Fruit fly (Drosophila melanogaster) whole organism, embryonic: ENCODE data around the gene Gr93d.

Experiments
- C15 ChIP-seq: fragments of 200-800 bp; sonication (Bioruptor generic); IDR thresholded peaks from 3 replicates; pipeline ENCODE4 v1.3.6; 2022; ENCODE audit warnings: missing biosample characterization, missing genetic modification characterization
- CG10209 ChIP-seq: fragments of 200-800 bp; sonication (Bioruptor generic); optimal IDR thresholded peaks from 3 replicates; lab custom pipeline; 2017; ENCODE audit warnings: missing biosample characterization, mild to moderate bottlenecking, missing genetic modification characterization, missing genetic modification reagents
- CG11085 ChIP-seq: fragments of 200-800 bp; sonication (Bioruptor generic); IDR thresholded peaks from 2 replicates; pipeline ENCODE4 v1.3.6; 2022; ENCODE audit warnings: missing biosample characterization, missing genetic modification characterization
- CG11093 ChIP-seq: fragments of 200-800 bp; sonication (Bioruptor generic); IDR thresholded peaks from 3 replicates; pipeline ENCODE4 v1.3.6; 2022; ENCODE audit warnings: missing biosample characterization, missing genetic modification characterization
- CG11247 ChIP-seq: fragments of 200-800 bp; sonication (Bioruptor generic); IDR thresholded peaks from 2 replicates; pipeline ENCODE4 v1.3.6; 2022; ENCODE audit warnings: missing biosample characterization, missing genetic modification characterization
- CG11560 ChIP-seq: fragments of 200-800 bp; sonication (Bioruptor generic); IDR thresholded peaks from 3 replicates; pipeline ENCODE4 v1.3.6; 2022; ENCODE audit warnings: missing biosample characterization, missing genetic modification characterization
- CG11723 ChIP-seq: fragments of 200-800 bp; sonication (Bioruptor generic); optimal IDR thresholded peaks from 2 replicates; lab custom pipeline; 2017; ENCODE audit warnings: missing biosample characterization, mild to moderate bottlenecking, missing genetic modification characterization
- CG13775 ChIP-seq: fragments of 200-800 bp; sonication (Bioruptor generic); optimal IDR thresholded peaks from 3 replicates; lab custom pipeline; 2017; ENCODE audit warnings: missing biosample characterization, mild to moderate bottlenecking, missing genetic modification characterization
- CG14014 ChIP-seq: fragments of 200-800 bp; sonication (Bioruptor generic); IDR thresholded peaks from 2 replicates; pipeline ENCODE4 v1.3.6; 2022; ENCODE audit warnings: missing biosample characterization, missing genetic modification characterization
- CG15479 ChIP-seq: fragments of 200-800 bp; sonication (Bioruptor generic); optimal IDR thresholded peaks from 3 replicates; lab custom pipeline; 2019; ENCODE audit warnings: missing biosample characterization, mild to moderate bottlenecking, missing genetic modification characterization, moderate library complexity
- CG15514 ChIP-seq: fragments of 200-800 bp; sonication (Bioruptor generic); optimal IDR thresholded peaks from 3 replicates; lab custom pipeline; 2017; ENCODE audit warnings: missing biosample characterization, missing genetic modification characterization, mild to moderate bottlenecking, moderate library complexity, missing genetic modification reagents
- CG1792 ChIP-seq: fragments of 200-800 bp; sonication (Bioruptor generic); optimal IDR thresholded peaks from 2 replicates; lab custom pipeline; 2016; ENCODE audit warnings: missing biosample characterization, missing genetic modification characterization
- CG18011 ChIP-seq: fragments of 200-800 bp; sonication (Bioruptor generic); optimal IDR thresholded peaks from 2 replicates; lab custom pipeline; 2017; ENCODE audit warnings: missing biosample characterization, missing genetic modification characterization, mild to moderate bottlenecking, moderate library complexity, missing genotype
- CG2202 ChIP-seq: fragments of 200-800 bp; sonication (Bioruptor generic); optimal IDR thresholded peaks from 2 replicates; lab custom pipeline; 2018; ENCODE audit warnings: missing biosample characterization, mild to moderate bottlenecking, missing genetic modification characterization
- CG32767 ChIP-seq: fragments of 200-800 bp; sonication (Bioruptor generic); IDR thresholded peaks from 2 replicates; pipeline ENCODE4 v1.3.6; 2022; ENCODE audit warnings: missing biosample characterization, missing genetic modification characterization
- CG33557 ChIP-seq: fragments of 200-800 bp; sonication (Bioruptor generic); optimal IDR thresholded peaks from 2 replicates; lab custom pipeline; 2019; ENCODE audit warnings: missing biosample characterization, mild to moderate bottlenecking, missing genetic modification characterization, moderate library complexity
- CG4404 ChIP-seq: fragments of 200-800 bp; sonication (Bioruptor generic); IDR thresholded peaks from 2 replicates; pipeline ENCODE4 v1.3.6; 2022; ENCODE audit warnings: missing biosample characterization, missing genetic modification characterization
- CG4820 ChIP-seq: fragments of 200-800 bp; sonication (Bioruptor generic); optimal IDR thresholded peaks from 3 replicates; lab custom pipeline; 2016; ENCODE audit warnings: missing biosample characterization, missing genetic modification characterization
- CG6689 ChIP-seq: fragments of 200-800 bp; sonication (Bioruptor generic); IDR thresholded peaks from 2 replicates; pipeline ENCODE4 v1.3.6; 2022; ENCODE audit warnings: missing biosample characterization, missing genetic modification characterization
- CG7271 ChIP-seq: fragments of 200-800 bp; sonication (Bioruptor generic); optimal IDR thresholded peaks from 2 replicates; lab custom pipeline; 2018; ENCODE audit warnings: missing biosample characterization, mild to moderate bottlenecking, missing genetic modification characterization, moderate library complexity
- CG8388 ChIP-seq: fragments of 200-800 bp; sonication (Bioruptor generic); optimal IDR thresholded peaks from 2 replicates; lab custom pipeline; 2019; ENCODE audit warnings: missing biosample characterization, mild to moderate bottlenecking, missing genetic modification characterization, moderate library complexity
- CG9876 ChIP-seq: fragments of 200-800 bp; sonication (Bioruptor generic); optimal IDR thresholded peaks from 2 replicates; lab custom pipeline; 2016; ENCODE audit warnings: missing biosample characterization, missing genetic modification characterization
- CG9932 ChIP-seq: fragments of 200-800 bp; sonication (Bioruptor generic); IDR thresholded peaks from 2 replicates; pipeline ENCODE4 v1.3.6; 2022; ENCODE audit warnings: missing biosample characterization, missing genetic modification characterization
- Camta ChIP-seq: fragments of 200-800 bp; sonication (Bioruptor generic); optimal IDR thresholded peaks from 2 replicates; lab custom pipeline; 2016; ENCODE audit warnings: missing biosample characterization, missing genetic modification characterization
- Chrac-16 ChIP-seq: fragments of 200-800 bp; sonication (Bioruptor generic); optimal IDR thresholded peaks from 3 replicates; lab custom pipeline; 2016; ENCODE audit warnings: missing biosample characterization, missing genetic modification characterization
- Dref ChIP-seq: fragments of 200-800 bp; sonication (Bioruptor generic); IDR thresholded peaks from 2 replicates; pipeline ENCODE4 v1.3.6; 2022; ENCODE audit warnings: missing biosample characterization, missing genetic modification characterization
- Drgx ChIP-seq: fragments of 200-800 bp; sonication (Bioruptor generic); IDR thresholded peaks from 2 replicates; pipeline ENCODE4 v1.3.6; 2022; ENCODE audit warnings: missing biosample characterization, missing genetic modification characterization
- Eip74EF ChIP-seq, 2 experiments: fragments of 200-800 bp in 1 of 2; fragments of >200 bp in 1 of 2; sonication (Bioruptor generic) in 1 of 2; optimal IDR thresholded peaks; 2 replicates each; lab custom pipeline; 2017 to 2019; ENCODE audit warnings: missing biosample characterization in 2 of 2, missing genetic modification characterization in 2 of 2, mild to moderate bottlenecking in 1 of 2, moderate library complexity in 1 of 2
- Elba2 ChIP-seq: fragments of 200-800 bp; sonication (Bioruptor generic); optimal IDR thresholded peaks from 3 replicates; lab custom pipeline; 2016; ENCODE audit warnings: missing biosample characterization, missing genetic modification characterization
- HLH4C ChIP-seq: fragments of 200-800 bp; sonication (Bioruptor generic); IDR thresholded peaks from 3 replicates; pipeline ENCODE4 v1.3.6; 2022; ENCODE audit warnings: missing biosample characterization, missing genetic modification characterization; ENCODE audit not compliant: partially characterized antibody
- Lpt ChIP-seq: fragments of >200 bp; optimal IDR thresholded peaks from 2 replicates; lab custom pipeline; 2018; ENCODE audit warnings: missing biosample characterization, missing genetic modification characterization
- MTF-1 ChIP-seq: fragments of 200-800 bp; sonication (Bioruptor generic); optimal IDR thresholded peaks from 2 replicates; lab custom pipeline; 2018; ENCODE audit warnings: missing biosample characterization, mild to moderate bottlenecking, missing genetic modification characterization, borderline replicate concordance
- Mad ChIP-seq: fragments of 200-800 bp; sonication (Bioruptor generic); optimal IDR thresholded peaks from 2 replicates; lab custom pipeline; 2016; ENCODE audit warnings: missing biosample characterization, missing genetic modification characterization
- NC2β ChIP-seq: fragments of 200-800 bp; sonication (Bioruptor generic); optimal IDR thresholded peaks from 2 replicates; lab custom pipeline; 2016; ENCODE audit warnings: missing biosample characterization, missing genetic modification characterization
- NK7.1 ChIP-seq: fragments of 200-800 bp; sonication (Bioruptor generic); optimal IDR thresholded peaks from 3 replicates; lab custom pipeline; 2016; ENCODE audit warnings: missing biosample characterization, missing genetic modification characterization
- Optix ChIP-seq: fragments of 200-800 bp; sonication (Bioruptor generic); IDR thresholded peaks from 3 replicates; pipeline ENCODE4 v1.3.6; 2022; ENCODE audit warnings: missing biosample characterization, missing genetic modification characterization
- Ssrp ChIP-seq: fragments of 200-800 bp; sonication (Bioruptor generic); optimal IDR thresholded peaks from 2 replicates; lab custom pipeline; 2018; ENCODE audit warnings: missing biosample characterization, mild to moderate bottlenecking, missing genetic modification characterization, moderate library complexity
- ac ChIP-seq: fragments of 200-800 bp; sonication (Bioruptor generic); optimal IDR thresholded peaks from 3 replicates; lab custom pipeline; 2017; ENCODE audit warnings: missing biosample characterization, mild to moderate bottlenecking, missing genetic modification characterization
- dpn ChIP-seq, 2 experiments: fragments of 200-800 bp; sonication (Bioruptor generic); optimal IDR thresholded peaks; 3 replicates each; lab custom pipeline; 2016; ENCODE audit warnings: missing biosample characterization in 2 of 2, missing genetic modification characterization in 2 of 2
- ftz-f1 ChIP-seq: fragments of 200-800 bp; sonication (Bioruptor generic); optimal IDR thresholded peaks from 2 replicates; lab custom pipeline; 2016; ENCODE audit warnings: missing biosample characterization, missing genetic modification characterization
- grau ChIP-seq: fragments of 200-800 bp; optimal IDR thresholded peaks from 3 replicates; lab custom pipeline; 2019; ENCODE audit warnings: missing biosample characterization, mild to moderate bottlenecking, missing genetic modification characterization, moderate library complexity
- knrl ChIP-seq: fragments of 200-800 bp; sonication (Bioruptor generic); IDR thresholded peaks from 3 replicates; pipeline ENCODE4 v1.3.6; 2022; ENCODE audit warnings: missing biosample characterization, missing genetic modification characterization; ENCODE audit not compliant: partially characterized antibody
- lbe ChIP-seq: fragments of 200-800 bp; sonication (Bioruptor generic); optimal IDR thresholded peaks from 2 replicates; lab custom pipeline; 2016; ENCODE audit warnings: missing biosample characterization, mild to moderate bottlenecking, missing genetic modification characterization
- lilli ChIP-seq: fragments of 200-800 bp; sonication (Bioruptor generic); optimal IDR thresholded peaks from 3 replicates; lab custom pipeline; 2016; ENCODE audit warnings: missing biosample characterization, missing genetic modification characterization
- luna ChIP-seq: fragments of 200-800 bp; sonication (Bioruptor generic); optimal IDR thresholded peaks from 2 replicates; lab custom pipeline; 2016; ENCODE audit warnings: missing biosample characterization, missing genetic modification characterization
- mam ChIP-seq: fragments of 200-800 bp; sonication (Bioruptor generic); optimal IDR thresholded peaks from 3 replicates; lab custom pipeline; 2016; ENCODE audit warnings: missing biosample characterization, missing genetic modification characterization
- pzg ChIP-seq: fragments of 200-800 bp; sonication (Bioruptor generic); optimal IDR thresholded peaks from 3 replicates; lab custom pipeline; 2018; ENCODE audit warnings: missing biosample characterization, mild to moderate bottlenecking, missing genetic modification characterization, moderate library complexity
- seq ChIP-seq: fragments of 200-800 bp; sonication (Bioruptor generic); IDR thresholded peaks from 2 replicates; pipeline ENCODE4 v1.3.6; 2022; ENCODE audit warnings: missing biosample characterization, missing genetic modification characterization
- sob ChIP-seq: fragments of 200-800 bp; sonication (Bioruptor generic); IDR thresholded peaks from 2 replicates; pipeline ENCODE4 v1.3.6; 2022; ENCODE audit warnings: missing biosample characterization, missing genetic modification characterization
- sug ChIP-seq: fragments of 200-800 bp; optimal IDR thresholded peaks from 2 replicates; lab custom pipeline; 2019; ENCODE audit warnings: missing biosample characterization, mild to moderate bottlenecking, missing genetic modification characterization, moderate library complexity
- tna ChIP-seq: fragments of 200-800 bp; sonication (Bioruptor generic); IDR thresholded peaks from 2 replicates; pipeline ENCODE4 v1.3.6; 2022; ENCODE audit warnings: missing biosample characterization, missing genetic modification characterization; ENCODE audit not compliant: partially characterized antibody

Gr93d gene

dm6 chr3R:21828040-21828526 lies 18.4 kb downstream of the Gr93d start (continued):
- TF ChIP-seq Drgx (GFP tag; lab: Robert Waterston, UW) (no peak; the same call in 1 of the 2 replicates), CG8388 (GFP tag; lab: Kevin White, UChicago) (peak; percentile 83), MTF-1 (GFP tag; lab: Kevin White, UChicago) (peak; percentile 12), mam (GFP tag; lab: Kevin White, UChicago) (peak; percentile 35), CG11723 (GFP tag; lab: Kevin White, UChicago) (no peak), CG1792 (GFP tag; lab: Kevin White, UChicago) (peak; percentile 46), grau (tag; lab: Kevin White, UChicago) (peak; percentile 77), CG33557 (peak; percentile 89), Dref (GFP tag; lab: Robert Waterston, UW) (no peak), CG4404 (peak; percentile 59; the same call in 1 of the 2 replicates), tna (GFP tag; lab: Robert Waterston, UW) (no peak), Eip74EF (GFP tag; optimal IDR thresholded peaks at IDR 0.05; lab: Kevin White, UChicago) (peak in 1 of 2 experiments; percentile 69), CG10209 (GFP tag; lab: Kevin White, UChicago) (peak; percentile 65), Lpt (GFP tag; lab: Kevin White, UChicago) (no peak), CG32767 (peak; percentile 61), CG15479 (no peak), CG11560 (tag; lab: Robert Waterston, UW) (no peak), CG9876 (GFP tag; lab: Kevin White, UChicago) (peak; percentile 71), CG14014 (GFP tag; lab: Robert Waterston, UW) (0 out of 2 replicates have a peak, but pooled peaks have one; percentile 25), NK7.1 (GFP tag; lab: Kevin White, UChicago) (no peak), Ssrp (peak; percentile 86), lilli (GFP tag; lab: Kevin White, UChicago) (peak; percentile 70), CG11093 (GFP tag; lab: Robert Waterston, UW) (peak; percentile 71; the same call in 2 of the 3 replicates), ftz-f1 (no peak), Mad (peak; percentile 51), knrl (GFP tag; lab: Robert Waterston, UW) (no peak), dpn (GFP tag; optimal IDR thresholded peaks at IDR 0.05; lab: Kevin White, UChicago) (peak; percentile 65 to 69), sug (tag; lab: Kevin White, UChicago) (no peak), CG9932 (no peak), ac (no peak), lbe (no peak), CG4820 (GFP tag; lab: Kevin White, UChicago) (peak; percentile 78), CG7271 (no peak), pzg (no peak), sob (GFP tag; lab: Robert Waterston, UW) (no peak), Elba2 (GFP tag; lab: Kevin White, UChicago) (no peak), CG11247 (GFP tag; lab: Robert Waterston, UW) (peak; percentile 48), HLH4C (GFP tag; lab: Robert Waterston, UW) (peak; percentile 72), CG11085 (GFP tag; lab: Robert Waterston, UW) (no peak), seq (no peak), CG13775 (GFP tag; lab: Kevin White, UChicago) (peak; percentile 55), CG18011 (no peak), Optix (peak; percentile 84), CG15514 (no peak), Camta (peak; percentile 63), luna (GFP tag; lab: Kevin White, UChicago) (no peak), CG6689 (GFP tag; lab: Robert Waterston, UW) (peak; percentile 80), C15 (GFP tag; lab: Robert Waterston, UW) (no peak), Chrac-16 (GFP tag; lab: Kevin White, UChicago) (peak; percentile 80), CG2202 (tag; lab: Kevin White, UChicago) (peak; percentile 89), NC2β (peak; percentile 85)
